Fruit fly (Drosophila melanogaster) Kc167 (cell line): ENCODE data around the gene CG45207.

ENCODE experiments used
- Myc ChIP-seq: fragments of >200 bp; optimal IDR thresholded peaks from 2 replicates; lab custom pipeline; 2017; ENCODE audit warnings: missing external identifiers
- h ChIP-seq: fragments of >200 bp; optimal IDR thresholded peaks from 3 replicates; lab custom pipeline; 2018; ENCODE audit warnings: missing external identifiers
- psq ChIP-seq: fragments of >200 bp; optimal IDR thresholded peaks from 2 replicates; lab custom pipeline; 2017; ENCODE audit warnings: missing external identifiers

dm6 chr3R:15802006-15802405 lies 26.9 kb upstream of the CG45207 start, which contains the start of gene CG9593:
- no peak for TF ChIP-seq h (lab: Kevin White, UChicago)
- TF ChIP-seq psq (lab: Kevin White, UChicago) = no peak
- no peak for TF ChIP-seq Myc (lab: Kevin White, UChicago)
